Fruit fly (Drosophila melanogaster) whole organism, embryonic: ENCODE measurements around the gene CG5835.

Source experiments
- Atf6 ChIP-seq: fragments of 200-800 bp; sonication (Bioruptor generic); IDR thresholded peaks from 2 replicates; pipeline ENCODE4 v1.3.6; 2022; ENCODE audit warnings: missing biosample characterization, missing genetic modification characterization
- B-H1 ChIP-seq: fragments of 200-800 bp; sonication (Bioruptor generic); IDR thresholded peaks from 3 replicates; pipeline ENCODE4 v1.3.6; 2022; ENCODE audit warnings: missing biosample characterization, missing genetic modification characterization
- Bgb ChIP-seq: fragments of 200-800 bp; sonication (Bioruptor generic); IDR thresholded peaks from 2 replicates; pipeline ENCODE4 v1.3.6; 2022; ENCODE audit warnings: missing biosample characterization, missing genetic modification characterization; ENCODE audit not compliant: partially characterized antibody
- CG12219 ChIP-seq: fragments of 200-800 bp; sonication (Bioruptor generic); optimal IDR thresholded peaks from 3 replicates; lab custom pipeline; 2018; ENCODE audit warnings: missing biosample characterization, mild to moderate bottlenecking, missing genetic modification characterization
- CG12391 ChIP-seq: fragments of 200-800 bp; sonication (Bioruptor generic); optimal IDR thresholded peaks from 3 replicates; lab custom pipeline; 2018; ENCODE audit warnings: missing biosample characterization, mild to moderate bottlenecking, missing genetic modification characterization, moderate library complexity
- CG13296 ChIP-seq: fragments of 200-800 bp; sonication (Bioruptor generic); optimal IDR thresholded peaks from 3 replicates; lab custom pipeline; 2018; ENCODE audit warnings: missing biosample characterization, mild to moderate bottlenecking, missing genetic modification characterization
- CG13424 ChIP-seq: fragments of 200-800 bp; sonication (Bioruptor generic); optimal IDR thresholded peaks from 2 replicates; lab custom pipeline; 2019; ENCODE audit warnings: missing biosample characterization, mild to moderate bottlenecking, missing genetic modification characterization, moderate library complexity
- CG14441 ChIP-seq: fragments of 200-800 bp; sonication (Bioruptor generic); IDR thresholded peaks from 2 replicates; pipeline ENCODE4 v1.3.6; 2022; ENCODE audit warnings: missing biosample characterization, missing genetic modification characterization
- CG15269 ChIP-seq: fragments of 200-800 bp; sonication (Bioruptor generic); optimal IDR thresholded peaks from 2 replicates; lab custom pipeline; 2018; ENCODE audit warnings: missing biosample characterization, mild to moderate bottlenecking, missing genetic modification characterization, moderate library complexity
- CG15601 ChIP-seq: fragments of 200-800 bp; sonication (Bioruptor generic); optimal IDR thresholded peaks from 3 replicates; lab custom pipeline; 2019; ENCODE audit warnings: missing biosample characterization, mild to moderate bottlenecking, missing genetic modification characterization, moderate library complexity
- CG1602 ChIP-seq: fragments of 200-800 bp; sonication (Bioruptor generic); optimal IDR thresholded peaks from 3 replicates; lab custom pipeline; 2016; ENCODE audit warnings: missing biosample characterization, missing genetic modification characterization
- CG1603 ChIP-seq: fragments of 200-800 bp; sonication (Bioruptor generic); optimal IDR thresholded peaks from 2 replicates; lab custom pipeline; 2019; ENCODE audit warnings: missing biosample characterization, mild to moderate bottlenecking, missing genetic modification characterization, moderate library complexity
- CG17361 ChIP-seq: fragments of 200-800 bp; sonication (Bioruptor generic); IDR thresholded peaks from 3 replicates; pipeline ENCODE4 v1.3.6; 2022; ENCODE audit warnings: missing biosample characterization, missing genetic modification characterization
- CG17802 ChIP-seq: fragments of 200-800 bp; sonication (Bioruptor generic); optimal IDR thresholded peaks from 2 replicates; lab custom pipeline; 2018; ENCODE audit warnings: missing biosample characterization, mild to moderate bottlenecking, missing genetic modification characterization, moderate library complexity
- CG18011 ChIP-seq: fragments of 200-800 bp; sonication (Bioruptor generic); optimal IDR thresholded peaks from 2 replicates; lab custom pipeline; 2017; ENCODE audit warnings: missing biosample characterization, missing genetic modification characterization, mild to moderate bottlenecking, moderate library complexity, missing genotype
- CG2199 ChIP-seq: fragments of 200-800 bp; sonication (Bioruptor generic); IDR thresholded peaks from 3 replicates; pipeline ENCODE4 v1.3.6; 2022; ENCODE audit warnings: missing biosample characterization, missing genetic modification characterization
- CG3065 ChIP-seq: fragments of 200-800 bp; sonication (Bioruptor generic); optimal IDR thresholded peaks from 2 replicates; lab custom pipeline; 2016; ENCODE audit warnings: missing biosample characterization, missing genetic modification characterization
- CG31388 ChIP-seq: fragments of 200-800 bp; sonication (Bioruptor generic); optimal IDR thresholded peaks from 2 replicates; lab custom pipeline; 2016; ENCODE audit warnings: missing biosample characterization, missing genetic modification characterization
- CG32772 ChIP-seq: fragments of 200-800 bp; sonication (Bioruptor generic); IDR thresholded peaks from 2 replicates; pipeline ENCODE4 v1.3.6; 2022; ENCODE audit warnings: missing biosample characterization, missing genetic modification characterization
- CG4730 ChIP-seq: fragments of 200-800 bp; sonication (Bioruptor generic); IDR thresholded peaks from 2 replicates; pipeline ENCODE4 v1.3.6; 2022; ENCODE audit warnings: missing biosample characterization, missing genetic modification characterization
- CG5953 ChIP-seq: fragments of 200-800 bp; sonication (Bioruptor generic); IDR thresholded peaks from 2 replicates; pipeline ENCODE4 v1.3.6; 2022; ENCODE audit warnings: missing biosample characterization, missing genetic modification characterization
- CG6654 ChIP-seq: fragments of 200-800 bp; sonication (Bioruptor generic); optimal IDR thresholded peaks from 2 replicates; lab custom pipeline; 2017; ENCODE audit warnings: missing biosample characterization, mild to moderate bottlenecking, missing genetic modification characterization
- CG7928 ChIP-seq: fragments of 200-800 bp; sonication (Bioruptor generic); optimal IDR thresholded peaks from 2 replicates; lab custom pipeline; 2017; ENCODE audit warnings: missing biosample characterization, mild to moderate bottlenecking, missing genetic modification characterization
- CG8765 ChIP-seq: fragments of 200-800 bp; sonication (Bioruptor generic); IDR thresholded peaks from 2 replicates; pipeline ENCODE4 v1.3.6; 2022; ENCODE audit warnings: missing biosample characterization, missing genetic modification characterization
- CG9932 ChIP-seq: fragments of 200-800 bp; sonication (Bioruptor generic); IDR thresholded peaks from 2 replicates; pipeline ENCODE4 v1.3.6; 2022; ENCODE audit warnings: missing biosample characterization, missing genetic modification characterization
- CoRest ChIP-seq: fragments of 200-800 bp; sonication (Bioruptor generic); optimal IDR thresholded peaks from 3 replicates; lab custom pipeline; 2018; ENCODE audit warnings: missing biosample characterization, mild to moderate bottlenecking, missing genetic modification characterization, moderate library complexity
- D ChIP-seq, 2 experiments: fragments of 200-800 bp in 1 of 2; fragments of >200 bp in 1 of 2; sonication (Bioruptor generic) in 1 of 2; optimal IDR thresholded peaks; 2 replicates in 1 of 2; 3 replicates in 1 of 2; lab custom pipeline; 2017; ENCODE audit warnings: mild to moderate bottlenecking in 1 of 2, missing biosample characterization in 1 of 2, missing genetic modification characterization in 1 of 2, missing genetic modification reagents in 1 of 2
- Doc2 ChIP-seq: fragments of 200-800 bp; sonication (Bioruptor generic); IDR thresholded peaks from 2 replicates; pipeline ENCODE4 v1.3.6; 2022; ENCODE audit warnings: missing biosample characterization, missing genetic modification characterization
- Ets97D ChIP-seq: fragments of 200-800 bp; sonication (Bioruptor generic); optimal IDR thresholded peaks from 3 replicates; lab custom pipeline; 2016; ENCODE audit warnings: missing biosample characterization, missing genetic modification characterization
- HmgD ChIP-seq: fragments of 200-800 bp; sonication (Bioruptor generic); optimal IDR thresholded peaks from 3 replicates; lab custom pipeline; 2016; ENCODE audit warnings: missing biosample characterization, missing genetic modification characterization
- Hmx ChIP-seq: fragments of 200-800 bp; sonication (Bioruptor generic); optimal IDR thresholded peaks from 2 replicates; lab custom pipeline; 2016; ENCODE audit warnings: missing biosample characterization, missing genetic modification characterization
- Hr78 ChIP-seq, 2 experiments: fragments of 200-800 bp in 1 of 2; fragments of >200 bp in 1 of 2; sonication (Bioruptor generic) in 1 of 2; optimal IDR thresholded peaks; 2 replicates each; lab custom pipeline; 2017 to 2019; ENCODE audit warnings: missing biosample characterization in 2 of 2, missing genetic modification characterization in 2 of 2, mild to moderate bottlenecking in 1 of 2, moderate library complexity in 1 of 2
- MTF-1 ChIP-seq: fragments of 200-800 bp; sonication (Bioruptor generic); optimal IDR thresholded peaks from 2 replicates; lab custom pipeline; 2018; ENCODE audit warnings: missing biosample characterization, mild to moderate bottlenecking, missing genetic modification characterization, borderline replicate concordance
- Med ChIP-seq: fragments of 200-800 bp; sonication (Bioruptor generic); peaks from one replicate; lab custom pipeline; 2016; ENCODE audit warnings: missing biosample characterization, missing genetic modification characterization, mild to moderate bottlenecking, inconsistent platforms, moderate library complexity
- NfI ChIP-seq: fragments of 200-800 bp; sonication (Bioruptor generic); optimal IDR thresholded peaks from 3 replicates; lab custom pipeline; 2018; ENCODE audit warnings: missing biosample characterization, mild to moderate bottlenecking, missing genetic modification characterization, moderate library complexity
- Rx ChIP-seq: fragments of 200-800 bp; sonication (Bioruptor generic); IDR thresholded peaks from 2 replicates; pipeline ENCODE4 v1.3.6; 2022; ENCODE audit warnings: missing biosample characterization, missing genetic modification characterization
- exex ChIP-seq: fragments of 200-800 bp; sonication (Bioruptor generic); optimal IDR thresholded peaks from 4 replicates; lab custom pipeline; 2018; ENCODE audit warnings: missing biosample characterization, mild to moderate bottlenecking, missing genetic modification characterization, moderate library complexity
- fd64A ChIP-seq: fragments of 200-800 bp; sonication (Bioruptor generic); optimal IDR thresholded peaks from 3 replicates; lab custom pipeline; 2018; ENCODE audit warnings: missing biosample characterization, mild to moderate bottlenecking, missing genetic modification characterization
- fru ChIP-seq: fragments of >200 bp; optimal IDR thresholded peaks from 2 replicates; lab custom pipeline; 2017
- jumu ChIP-seq: fragments of 200-800 bp; sonication (Bioruptor generic); optimal IDR thresholded peaks from 3 replicates; lab custom pipeline; 2016; ENCODE audit warnings: missing biosample characterization, missing genetic modification characterization
- kah ChIP-seq: fragments of 200-800 bp; sonication (Bioruptor generic); optimal IDR thresholded peaks from 2 replicates; lab custom pipeline; 2018; ENCODE audit warnings: missing biosample characterization, mild to moderate bottlenecking, missing genetic modification characterization
- kay ChIP-seq: fragments of 200-800 bp; sonication (Bioruptor generic); optimal IDR thresholded peaks from 2 replicates; lab custom pipeline; 2016; ENCODE audit warnings: missing biosample characterization, missing genetic modification characterization
- ken ChIP-seq: fragments of 200-800 bp; sonication (Bioruptor generic); IDR thresholded peaks from 3 replicates; pipeline ENCODE4 v1.3.6; 2022; ENCODE audit warnings: missing biosample characterization, missing genetic modification characterization
- odd ChIP-seq: fragments of 200-800 bp; sonication (Bioruptor generic); optimal IDR thresholded peaks from 2 replicates; lab custom pipeline; 2017; ENCODE audit warnings: missing biosample characterization, mild to moderate bottlenecking, missing genetic modification characterization
- prd ChIP-seq, 3 experiments: fragments of >200 bp in 2 of 3; fragments of 200-800 bp in 1 of 3; sonication (Bioruptor generic) in 1 of 3; optimal IDR thresholded peaks in 2 of 3; IDR thresholded peaks in 1 of 3; 2 replicates in 2 of 3; 3 replicates in 1 of 3; pipeline versions ENCODE4 v1.3.6 to Lab custom; 2017 to 2022; ENCODE audit warnings: missing biosample characterization in 1 of 3, missing genetic modification characterization in 1 of 3
- pros ChIP-seq: fragments of 200-800 bp; sonication (Bioruptor generic); optimal IDR thresholded peaks from 3 replicates; lab custom pipeline; 2019; ENCODE audit warnings: missing biosample characterization, mild to moderate bottlenecking, missing genetic modification characterization, moderate library complexity
- ssp ChIP-seq: fragments of 200-800 bp; sonication (Bioruptor generic); IDR thresholded peaks from 2 replicates; pipeline ENCODE4 v1.3.6; 2022; ENCODE audit warnings: missing biosample characterization, missing genetic modification characterization
- stc ChIP-seq: fragments of 200-800 bp; sonication (Bioruptor generic); IDR thresholded peaks from 2 replicates; pipeline ENCODE4 v1.3.6; 2022; ENCODE audit warnings: missing biosample characterization, missing genetic modification characterization
- tgo ChIP-seq: fragments of 200-800 bp; sonication (Bioruptor generic); IDR thresholded peaks from 3 replicates; pipeline ENCODE4 v1.3.6; 2022; ENCODE audit warnings: missing biosample characterization, missing genetic modification characterization
- tup ChIP-seq: fragments of 200-800 bp; sonication (Bioruptor generic); optimal IDR thresholded peaks from 2 replicates; lab custom pipeline; 2016; ENCODE audit warnings: missing biosample characterization, mild to moderate bottlenecking, missing genetic modification characterization, moderate library complexity
- wdn ChIP-seq: fragments of 200-800 bp; sonication (Bioruptor generic); IDR thresholded peaks from 2 replicates; pipeline ENCODE4 v1.3.6; 2022; ENCODE audit warnings: missing biosample characterization, missing genetic modification characterization

The CG5835 gene

dm6 chr3R:19157997-19158396 lies 4.5 kb upstream of the CG5835 start (continued):
- TF ChIP-seq tup (no peak), wdn (no peak), Ets97D (GFP tag; lab: Kevin White, UChicago) (no peak), Bgb (GFP tag; lab: Robert Waterston, UW) (no peak), CG7928 (GFP tag; lab: Kevin White, UChicago) (no peak), pros (GFP tag; lab: Kevin White, UChicago) (no peak), odd (GFP tag; lab: Kevin White, UChicago) (no peak), CG15269 (tag; lab: Kevin White, UChicago) (peak; percentile 17), CG31388 (GFP tag; lab: Kevin White, UChicago) (no peak), CG6654 (no peak), NfI (GFP tag; lab: Kevin White, UChicago) (no peak), CG4730 (GFP tag; lab: Robert Waterston, UW) (peak; percentile 24; the same call in 1 of the 2 replicates), kay (no peak), CG2199 (GFP tag; lab: Robert Waterston, UW) (no peak), ken (peak; percentile 23; the same call in 1 of the 3 replicates), B-H1 (GFP tag; lab: Robert Waterston, UW) (no peak), Atf6 (GFP tag; lab: Robert Waterston, UW) (no peak), D (optimal IDR thresholded peaks at IDR 0.05; lab: Kevin White, UChicago) (no peak), D (GFP tag; optimal IDR thresholded peaks at IDR 0.05; lab: Kevin White, UChicago) (no peak), CG32772 (peak; percentile 35; the same call in 1 of the 2 replicates), Hmx (GFP tag; lab: Kevin White, UChicago) (no peak), CG5953 (GFP tag; lab: Robert Waterston, UW) (no peak), CG8765 (GFP tag; lab: Robert Waterston, UW) (no peak), CG17802 (tag; lab: Kevin White, UChicago) (no peak), Hr78 (GFP tag; optimal IDR thresholded peaks at IDR 0.05; lab: Kevin White, UChicago) (no peak), CG12391 (tag; lab: Kevin White, UChicago) (no peak), CG13296 (GFP tag; lab: Kevin White, UChicago) (no peak), CG18011 (GFP tag; lab: Kevin White, UChicago) (no peak), HmgD (GFP tag; lab: Kevin White, UChicago) (no peak), MTF-1 (GFP tag; lab: Kevin White, UChicago) (no peak), CG14441 (peak; percentile 51; the same call in 1 of the 2 replicates), prd (optimal IDR thresholded peaks at IDR 0.05; lab: Kevin White, UChicago) (no peak), prd (GFP tag; IDR thresholded peaks at IDR 0.05; lab: Robert Waterston, UW) (peak; percentile 49; the same call in 2 of the 3 replicates), CG3065 (GFP tag; lab: Kevin White, UChicago) (no peak), CoRest (tag; lab: Kevin White, UChicago) (peak; percentile 17), Rx (GFP tag; lab: Robert Waterston, UW) (no peak), fd64A (no peak), CG12219 (no peak), ssp (no peak), CG17361 (GFP tag; lab: Robert Waterston, UW) (no peak), kah (GFP tag; lab: Kevin White, UChicago) (no peak), CG1602 (no peak), CG15601 (tag; lab: Kevin White, UChicago) (no peak), tgo (GFP tag; lab: Robert Waterston, UW) (no peak; the same call in 2 of the 3 replicates), CG9932 (GFP tag; lab: Robert Waterston, UW) (no peak), CG13424 (tag; lab: Kevin White, UChicago) (peak; percentile 17), exex (tag; lab: Kevin White, UChicago) (no peak), fru (no peak), CG1603 (tag; lab: Kevin White, UChicago) (no peak), Med (peak; percentile 80), jumu (GFP tag; lab: Kevin White, UChicago) (no peak), Doc2 (GFP tag; lab: Robert Waterston, UW) (no peak), stc (GFP tag; lab: Robert Waterston, UW) (no peak)
